Worm (Caenorhabditis elegans): ENCODE measurements around the gene puf-9.

The puf-9 gene

DNA sequence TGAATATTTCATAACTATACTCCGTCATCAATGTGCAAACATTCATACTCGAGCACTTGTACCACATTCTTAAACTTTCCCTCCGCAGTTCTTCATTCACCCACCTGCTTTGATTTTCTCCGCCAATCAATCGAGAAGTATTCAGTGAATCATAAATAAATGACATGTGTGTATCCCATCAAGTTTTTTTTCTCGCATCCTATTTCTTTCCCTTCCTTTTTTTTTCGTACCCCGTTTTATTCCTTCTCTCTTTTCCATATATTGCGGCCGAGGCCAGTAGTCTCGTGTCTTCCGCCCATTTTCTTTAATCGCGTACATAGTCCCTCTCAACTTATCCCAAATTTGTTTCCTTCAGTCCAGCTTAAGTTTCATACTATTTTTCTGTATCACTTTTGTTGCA, 7.3 kb downstream of the puf-9 start, which contains the start of gene atat-2:
Gene atat-2, plus strand, starts transcription at position 398 of the 400 bp plus-strand sequence.
- TF ChIP-seq mdl-1 (tag; optimal IDR thresholded peaks at IDR 0.05) (no peak), elt-3 (tag; optimal IDR thresholded peaks at IDR 0.05) (no peak), sma-9 (GFP tag; optimal IDR thresholded peaks at IDR 0.05) (peak; percentile 18), sma-9 (tag; optimal IDR thresholded peaks at IDR 0.05) (no peak), nhr-129 (tag; optimal IDR thresholded peaks at IDR 0.05) (peak; percentile 22), blmp-1 (tag; optimal IDR thresholded peaks at IDR 0.05; ENCODE audit: insufficient read depth) (peak; percentile 29), snpc-4 (tag; optimal IDR thresholded peaks at IDR 0.05) (no peak), ztf-11 (tag; optimal IDR thresholded peaks at IDR 0.05) (no peak)

DNA sequence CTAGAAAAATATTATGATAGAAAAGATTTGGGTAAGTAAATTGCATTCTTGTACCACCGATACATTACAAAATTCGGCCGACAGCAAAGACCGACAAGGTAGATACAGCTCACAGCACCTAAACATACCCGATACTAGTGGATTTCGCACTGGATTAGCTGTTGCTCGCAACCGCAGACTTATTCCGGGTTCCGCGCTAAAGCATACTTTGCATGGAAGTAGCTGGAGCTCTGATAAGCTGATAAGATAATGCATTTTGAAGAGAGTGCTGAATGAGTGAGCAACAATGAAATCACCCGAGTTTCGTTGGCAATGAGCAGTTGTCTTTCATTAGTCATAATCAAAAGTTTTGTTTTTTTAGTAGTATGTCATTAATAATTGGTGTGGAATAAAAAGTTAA, 9.1 kb downstream of the puf-9 start:
- TF ChIP-seq snpc-4 (tag; optimal IDR thresholded peaks at IDR 0.05): peak; percentile 80
- no peak for TF ChIP-seq zag-1 (tag; optimal IDR thresholded peaks at IDR 0.05)

DNA sequence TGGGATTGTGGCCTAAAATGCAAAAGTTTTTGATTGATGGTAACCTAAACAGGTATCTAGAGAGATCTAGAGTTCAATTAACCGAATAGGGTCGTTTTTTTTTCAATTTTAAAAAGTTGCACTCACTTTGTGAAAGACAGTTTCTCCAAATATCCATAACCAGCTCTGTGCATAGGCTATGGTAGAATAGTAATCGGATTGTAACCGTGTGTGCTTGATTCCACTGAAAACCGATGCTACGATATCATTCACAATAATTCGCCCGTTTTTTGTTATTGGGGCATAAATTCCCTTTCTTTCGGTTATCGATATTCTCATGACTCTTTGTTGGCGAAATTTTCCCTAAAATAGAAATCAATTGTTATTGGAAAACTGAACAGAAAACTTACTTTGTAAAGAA, 10.7 kb downstream of the puf-9 start:
- TF ChIP-seq sma-9 (GFP tag; optimal IDR thresholded peaks at IDR 0.05): no peak
- TF ChIP-seq sma-9 (tag; optimal IDR thresholded peaks at IDR 0.05): no peak
- TF ChIP-seq nhr-10 (tag; optimal IDR thresholded peaks at IDR 0.05): no peak
- no peak for TF ChIP-seq ZK546.5 (tag; optimal IDR thresholded peaks at IDR 0.05)
- no peak for TF ChIP-seq C34F6.9 (tag; optimal IDR thresholded peaks at IDR 0.05)
- no peak for TF ChIP-seq unc-62 (GFP tag; optimal IDR thresholded peaks at IDR 0.05)
- no peak for TF ChIP-seq egl-27 (tag; optimal IDR thresholded peaks at IDR 0.05)
- TF ChIP-seq ceh-82 (tag; optimal IDR thresholded peaks at IDR 0.05): no peak
- no peak for TF ChIP-seq mab-5 (tag; optimal IDR thresholded peaks at IDR 0.05)
- TF ChIP-seq peb-1 (tag; optimal IDR thresholded peaks at IDR 0.05): no peak
- no peak for TF ChIP-seq R02D3.7 (tag; optimal IDR thresholded peaks at IDR 0.05)

DNA sequence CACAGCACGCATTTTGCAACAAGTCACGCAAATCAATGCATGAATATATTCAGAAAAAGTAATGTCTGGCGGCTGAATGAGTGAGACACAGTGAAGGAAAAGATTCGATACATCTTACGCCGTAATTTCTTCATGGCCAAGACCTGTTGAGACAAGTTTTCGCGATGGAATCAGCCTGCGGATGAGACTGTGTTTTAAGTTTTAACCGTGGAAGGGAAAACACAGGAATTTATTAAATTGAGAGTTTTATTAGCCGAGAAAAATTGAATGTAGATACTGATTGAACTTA, 12.7 kb downstream of the puf-9 start, which contains the start of gene hog-1:
Gene hog-1, minus strand, starts transcription at position 101 of the 289 bp plus-strand sequence.
- no peak for TF ChIP-seq alr-1 (tag; optimal IDR thresholded peaks at IDR 0.05)
- no peak for TF ChIP-seq lsy-2 (tag; optimal IDR thresholded peaks at IDR 0.05)
- no peak for TF ChIP-seq F13H6.1 (tag; optimal IDR thresholded peaks at IDR 0.05)
- TF ChIP-seq Y55F3AM.14 (GFP tag; optimal IDR thresholded peaks at IDR 0.05): no peak
- TF ChIP-seq C34F6.9 (tag; optimal IDR thresholded peaks at IDR 0.05): no peak
- no peak for TF ChIP-seq nhr-10 (tag; optimal IDR thresholded peaks at IDR 0.05)
- TF ChIP-seq snpc-4 (tag; optimal IDR thresholded peaks at IDR 0.05): no peak
- TF ChIP-seq ztf-11 (tag; optimal IDR thresholded peaks at IDR 0.05): no peak
- no peak for TF ChIP-seq lin-11 (tag; optimal IDR thresholded peaks at IDR 0.05)
- no peak for TF ChIP-seq nhr-25 (tag; optimal IDR thresholded peaks at IDR 0.05)
- no peak for TF ChIP-seq skn-1 (tag; optimal IDR thresholded peaks at IDR 0.05)
- TF ChIP-seq ztf-1 (GFP tag; conservative IDR thresholded peaks at IDR 0.05): no peak
- TF ChIP-seq R02D3.7 (tag; optimal IDR thresholded peaks at IDR 0.05): no peak
- TF ChIP-seq gmeb-1 (tag; optimal IDR thresholded peaks at IDR 0.05): no peak
- no peak for TF ChIP-seq lin-13 (GFP tag; optimal IDR thresholded peaks at IDR 0.05)
- no peak for TF ChIP-seq nhr-6 (tag; optimal IDR thresholded peaks at IDR 0.05)
- no peak for TF ChIP-seq elt-3 (tag; optimal IDR thresholded peaks at IDR 0.05)
- no peak for TF ChIP-seq mab-5 (tag; optimal IDR thresholded peaks at IDR 0.05)

DNA sequence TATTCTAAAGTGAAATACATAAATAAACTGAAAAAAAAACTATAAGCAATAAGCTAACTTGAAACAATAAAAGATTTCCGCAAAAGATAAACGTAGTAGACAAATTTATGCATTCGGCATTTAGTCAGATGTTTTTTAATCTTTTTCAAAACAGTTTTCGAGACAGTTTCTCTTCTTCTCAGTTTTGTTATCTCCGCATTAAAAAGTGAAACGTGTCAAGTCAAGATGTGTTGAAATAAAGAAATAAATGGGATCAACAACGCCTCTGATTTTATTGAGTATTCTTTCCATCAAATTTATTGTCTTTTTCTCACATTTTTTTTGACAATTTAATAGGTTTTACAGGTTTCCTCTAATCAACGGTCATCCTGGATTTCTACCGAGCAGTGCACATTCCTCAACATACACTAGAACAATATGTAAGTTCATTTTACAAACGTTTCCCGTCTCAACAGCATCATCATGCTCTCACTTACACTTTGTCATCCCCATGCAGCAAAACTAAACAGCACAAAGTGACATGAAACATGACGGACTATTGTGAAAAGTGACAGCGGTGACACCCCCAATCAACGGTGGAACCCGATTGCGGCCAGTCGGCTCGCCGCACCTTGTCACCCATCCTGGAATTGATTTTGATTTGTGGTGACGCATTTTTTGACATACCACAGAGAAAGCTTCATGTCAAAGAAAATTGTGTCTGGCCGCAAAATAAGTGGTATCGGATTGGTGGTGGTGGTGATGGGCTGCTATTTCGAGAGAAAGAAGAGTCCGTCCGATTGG, 13.3 kb downstream of the puf-9 start:
- TF ChIP-seq lin-13 (GFP tag; optimal IDR thresholded peaks at IDR 0.05): no peak
- TF ChIP-seq crh-2 (tag; optimal IDR thresholded peaks at IDR 0.05): no peak
- no peak for TF ChIP-seq alr-1 (tag; optimal IDR thresholded peaks at IDR 0.05)
- TF ChIP-seq blmp-1 (tag; optimal IDR thresholded peaks at IDR 0.05; ENCODE audit: insufficient read depth): peak; percentile 64
- no peak for TF ChIP-seq aly-2 (tag; optimal IDR thresholded peaks at IDR 0.05)
- no peak for TF ChIP-seq nhr-11 (tag; optimal IDR thresholded peaks at IDR 0.05)
- TF ChIP-seq Y55F3AM.14 (GFP tag; optimal IDR thresholded peaks at IDR 0.05): no peak
- TF ChIP-seq lsy-2 (tag; optimal IDR thresholded peaks at IDR 0.05): no peak
- no peak for TF ChIP-seq nhr-237 (tag; optimal IDR thresholded peaks at IDR 0.05)
- no peak for TF ChIP-seq ZK546.5 (tag; optimal IDR thresholded peaks at IDR 0.05)
- peak; percentile 4 for TF ChIP-seq nhr-25 (tag; optimal IDR thresholded peaks at IDR 0.05)
- no peak for TF ChIP-seq fos-1 (tag; optimal IDR thresholded peaks at IDR 0.05)
- no peak for TF ChIP-seq ztf-4 (tag; optimal IDR thresholded peaks at IDR 0.05)
- no peak for TF ChIP-seq gmeb-1 (tag; optimal IDR thresholded peaks at IDR 0.05)
- TF ChIP-seq nhr-10 (tag; optimal IDR thresholded peaks at IDR 0.05): no peak
- no peak for TF ChIP-seq R02D3.7 (tag; optimal IDR thresholded peaks at IDR 0.05)
- no peak for TF ChIP-seq ceh-16 (tag; optimal IDR thresholded peaks at IDR 0.05)
- no peak for TF ChIP-seq nhr-23 (tag; optimal IDR thresholded peaks at IDR 0.05)
